Worm (Caenorhabditis elegans) whole organism, early embryonic: ENCODE results near the gene C55A6.10.

Experiments
- ama-1 ChIP-seq: fragments of 150-350 bp; optimal IDR thresholded peaks from 2 replicates; lab custom pipeline; 2014
- ceh-13 ChIP-seq: fragments of 200-800 bp; sonication (Bioruptor generic); optimal IDR thresholded peaks from 2 replicates; lab custom pipeline; 2018; ENCODE audit warnings: mild to moderate bottlenecking, missing genetic modification characterization, missing compliant biosample characterization
- ceh-36 ChIP-seq: sonication (generic microtip); optimal IDR thresholded peaks from 2 replicates; lab custom pipeline; 2016; ENCODE audit warnings: missing genetic modification characterization, inconsistent platforms, missing compliant biosample characterization
- ets-7 ChIP-seq: sonication (generic microtip); optimal IDR thresholded peaks from 2 replicates; lab custom pipeline; 2016; ENCODE audit warnings: missing genotype, missing genetic modification characterization, missing compliant biosample characterization
- flt-1 ChIP-seq: fragments of 200-800 bp; sonication (Bioruptor generic); IDR thresholded peaks from 2 replicates; pipeline ENCODE4 v1.3.6; 2022; ENCODE audit warnings: missing genetic modification characterization, missing compliant biosample characterization
- hmg-4 ChIP-seq: fragments of 200-800 bp; sonication (Bioruptor generic); optimal IDR thresholded peaks from 2 replicates; lab custom pipeline; 2018; ENCODE audit warnings: mild to moderate bottlenecking, missing genetic modification characterization, missing compliant biosample characterization
- sea-1 ChIP-seq: fragments of 200-800 bp; sonication (Bioruptor generic); conservative IDR thresholded peaks from 2 replicates; pipeline ENCODE4 v1.3.6; 2022; ENCODE audit warnings: missing genetic modification characterization, missing compliant biosample characterization
- tra-4 ChIP-seq: sonication (generic microtip); optimal IDR thresholded peaks from 2 replicates; lab custom pipeline; 2017; ENCODE audit warnings: missing genetic modification characterization, missing compliant biosample characterization

ce11 chrV:11539502-11539901 is 34.4 kb downstream of the C55A6.10 start:
- TF ChIP-seq flt-1 (GFP tag; lab: Robert Waterston, UW) (no peak), hmg-4 (GFP tag; lab: Kevin White, UChicago) (no peak), ceh-13 (GFP tag; lab: Kevin White, UChicago) (no peak), sea-1 (GFP tag; lab: Robert Waterston, UW) (no peak), tra-4 (tag; lab: Kevin White, UChicago) (no peak), ama-1 (lab: Kevin White, UChicago) (no peak), ceh-36 (tag; lab: Kevin White, UChicago) (no peak), ets-7 (no peak)
